Worm (Caenorhabditis elegans) whole organism, young adult: ENCODE results near the gene mcm-2.

Experiments
- B0019.2 ChIP-seq: fragments of 200-800 bp; sonication (Bioruptor generic); conservative IDR thresholded peaks from 2 replicates; pipeline ENCODE4 v1.3.6; 2022; ENCODE audit warnings: missing genetic modification reagents, missing genetic modification characterization, missing compliant biosample characterization
- F33H1.4 ChIP-seq: fragments of 200-800 bp; sonication (Bioruptor generic); IDR thresholded peaks from 2 replicates; pipeline ENCODE4 v1.3.6; 2022; ENCODE audit warnings: missing genetic modification reagents, missing genetic modification characterization, missing compliant biosample characterization
- F37B4.10 ChIP-seq: fragments of 200-800 bp; sonication (Bioruptor generic); IDR thresholded peaks from 2 replicates; pipeline ENCODE4 v1.3.6; 2022; ENCODE audit warnings: missing genetic modification characterization, missing compliant biosample characterization
- F49E8.2 ChIP-seq: sonication (generic microtip); optimal IDR thresholded peaks from 3 replicates; lab custom pipeline; 2017; ENCODE audit warnings: missing genetic modification characterization, mild to moderate bottlenecking, missing compliant biosample characterization, antibody characterized with exemption, moderate library complexity; ENCODE audit not compliant: insufficient read depth
- F55B11.4 ChIP-seq: sonication (generic microtip); optimal IDR thresholded peaks from 2 replicates; lab custom pipeline; 2016; ENCODE audit warnings: missing compliant biosample characterization, missing genetic modification characterization, borderline replicate concordance; ENCODE audit not compliant: insufficient read depth
- F57C9.4 ChIP-seq: sonication (generic microtip); optimal IDR thresholded peaks from 2 replicates; lab custom pipeline; 2017; ENCODE audit warnings: mild to moderate bottlenecking, missing genetic modification characterization, missing compliant biosample characterization
- Y53F4B.3 ChIP-seq: fragments of 200-800 bp; sonication (Bioruptor generic); IDR thresholded peaks from 2 replicates; pipeline ENCODE4 v1.3.6; 2022; ENCODE audit warnings: missing genetic modification reagents, missing genetic modification characterization, missing compliant biosample characterization
- Y56A3A.18 ChIP-seq: fragments of 200-800 bp; sonication (Bioruptor generic); IDR thresholded peaks from 2 replicates; pipeline ENCODE4 v1.3.6; 2022; ENCODE audit warnings: missing genetic modification reagents, missing genetic modification characterization, missing compliant biosample characterization
- Y67H2A.10 ChIP-seq: fragments of 200-800 bp; sonication (Bioruptor generic); conservative IDR thresholded peaks from 2 replicates; pipeline ENCODE4 v1.3.6; 2022; ENCODE audit warnings: missing genetic modification reagents, missing genetic modification characterization, missing compliant biosample characterization
- ama-1 ChIP-seq, 3 experiments: fragments of 150-350 bp in 1 of 3; sonication (generic microtip) in 2 of 3; optimal IDR thresholded peaks; 2 replicates each; lab custom pipeline; 2014 to 2018; ENCODE audit warnings: missing biosample characterization in 2 of 3, missing genetic modification characterization in 2 of 3, missing genetic modification reagents in 2 of 3
- atf-7 ChIP-seq: sonication (generic microtip); optimal IDR thresholded peaks from 2 replicates; lab custom pipeline; 2017; ENCODE audit warnings: mild to moderate bottlenecking, missing genetic modification characterization, missing compliant biosample characterization
- athp-1 ChIP-seq: sonication (generic microtip); optimal IDR thresholded peaks from 2 replicates; lab custom pipeline; 2017; ENCODE audit warnings: mild to moderate bottlenecking, missing genetic modification characterization, missing compliant biosample characterization
- attf-5 ChIP-seq: fragments of 200-800 bp; sonication (Bioruptor generic); optimal IDR thresholded peaks from 2 replicates; lab custom pipeline; 2018; ENCODE audit warnings: mild to moderate bottlenecking, missing genetic modification characterization, missing compliant biosample characterization
- attf-6 ChIP-seq: fragments of 200-800 bp; sonication (Bioruptor generic); IDR thresholded peaks from 2 replicates; pipeline ENCODE4 v1.3.6; 2022; ENCODE audit warnings: missing genetic modification reagents, missing genetic modification characterization, missing compliant biosample characterization
- bed-2 ChIP-seq: fragments of 200-800 bp; sonication (Bioruptor generic); IDR thresholded peaks from 2 replicates; pipeline ENCODE4 v1.3.6; 2022; ENCODE audit warnings: missing genetic modification reagents, missing genetic modification characterization, missing compliant biosample characterization
- ceh-58 ChIP-seq: fragments of 200-800 bp; sonication (Bioruptor generic); IDR thresholded peaks from 2 replicates; pipeline ENCODE4 v1.3.6; 2022; ENCODE audit warnings: missing genetic modification characterization, missing compliant biosample characterization
- ceh-79 ChIP-seq: sonication (generic microtip); optimal IDR thresholded peaks from 2 replicates; lab custom pipeline; 2017; ENCODE audit warnings: mild to moderate bottlenecking, missing genetic modification characterization, missing compliant biosample characterization
- ceh-91 ChIP-seq: fragments of 200-800 bp; sonication (Bioruptor generic); IDR thresholded peaks from 2 replicates; pipeline ENCODE4 v1.3.6; 2022; ENCODE audit warnings: missing genetic modification reagents, missing genetic modification characterization, missing compliant biosample characterization
- die-1 ChIP-seq: sonication (generic microtip); optimal IDR thresholded peaks from 2 replicates; lab custom pipeline; 2016; ENCODE audit warnings: missing genotype, mild to moderate bottlenecking, missing genetic modification characterization, missing compliant biosample characterization
- dpff-1 ChIP-seq: sonication (generic microtip); optimal IDR thresholded peaks from 2 replicates; lab custom pipeline; 2017; ENCODE audit warnings: mild to moderate bottlenecking, missing genetic modification characterization, missing compliant biosample characterization
- egrh-3 ChIP-seq: fragments of 200-800 bp; sonication (Bioruptor generic); IDR thresholded peaks from 2 replicates; pipeline ENCODE4 v1.3.6; 2022; ENCODE audit warnings: missing genetic modification reagents, missing genetic modification characterization, missing compliant biosample characterization
- ekl-4 ChIP-seq: fragments of 200-800 bp; sonication (Bioruptor generic); IDR thresholded peaks from 2 replicates; pipeline ENCODE4 v1.3.6; 2022; ENCODE audit warnings: missing genetic modification reagents, missing genetic modification characterization, missing compliant biosample characterization
- hlh-26 ChIP-seq: fragments of 200-800 bp; sonication (Bioruptor generic); conservative IDR thresholded peaks from 2 replicates; pipeline ENCODE4 v1.3.6; 2022; ENCODE audit warnings: missing genetic modification reagents, missing genetic modification characterization, missing compliant biosample characterization
- let-607 ChIP-seq, 2 experiments: fragments of 200-800 bp in 1 of 2; sonication (Bioruptor generic) in 1 of 2; sonication (generic microtip) in 1 of 2; optimal IDR thresholded peaks; 2 replicates each; lab custom pipeline; 2016 to 2018; ENCODE audit warnings: mild to moderate bottlenecking in 2 of 2, missing compliant biosample characterization in 2 of 2, missing genetic modification characterization in 2 of 2, moderate library complexity in 2 of 2, missing genotype in 1 of 2
- lsl-1 ChIP-seq: fragments of 200-800 bp; sonication (Bioruptor generic); optimal IDR thresholded peaks from 2 replicates; lab custom pipeline; 2018; ENCODE audit warnings: mild to moderate bottlenecking, missing genetic modification characterization, moderate library complexity, missing compliant biosample characterization
- lsy-27 ChIP-seq: sonication (generic microtip); optimal IDR thresholded peaks from 2 replicates; lab custom pipeline; 2017; ENCODE audit warnings: missing genetic modification characterization, mild to moderate bottlenecking, missing compliant biosample characterization, antibody characterized with exemption, missing genotype, borderline replicate concordance; ENCODE audit not compliant: insufficient read depth
- madf-3 ChIP-seq: fragments of 200-800 bp; sonication (Bioruptor generic); IDR thresholded peaks from 2 replicates; pipeline ENCODE4 v1.3.6; 2022; ENCODE audit warnings: missing genetic modification reagents, missing genetic modification characterization, missing compliant biosample characterization
- madf-6 ChIP-seq: fragments of 200-800 bp; sonication (Bioruptor generic); IDR thresholded peaks from 2 replicates; pipeline ENCODE4 v1.3.6; 2022; ENCODE audit warnings: missing genetic modification reagents, missing genetic modification characterization, missing compliant biosample characterization
- nfyb-1 ChIP-seq: fragments of 200-800 bp; sonication (Bioruptor generic); IDR thresholded peaks from 2 replicates; pipeline ENCODE4 v1.3.6; 2022; ENCODE audit warnings: missing genetic modification reagents, missing genetic modification characterization, missing compliant biosample characterization
- nhr-80 ChIP-seq: sonication (generic microtip); optimal IDR thresholded peaks from 2 replicates; lab custom pipeline; 2016; ENCODE audit warnings: missing genetic modification characterization, missing compliant biosample characterization
- pha-4 ChIP-seq: fragments of 150-350 bp; sonication (generic microtip); optimal IDR thresholded peaks from 2 replicates; lab custom pipeline; 2014; ENCODE audit warnings: missing biosample characterization, missing genetic modification reagents, missing genetic modification characterization
- rec-8 ChIP-seq, 2 experiments: sonication (generic microtip); optimal IDR thresholded peaks; 2 replicates each; lab custom pipeline; 2016; ENCODE audit warnings: mild to moderate bottlenecking in 2 of 2, missing genetic modification characterization in 2 of 2, missing genetic modification reagents in 2 of 2, missing genotype in 2 of 2, missing biosample characterization in 1 of 2, missing compliant biosample characterization in 1 of 2, moderate library complexity in 1 of 2
- tlf-1 ChIP-seq: fragments of 200-800 bp; sonication (Bioruptor generic); optimal IDR thresholded peaks from 2 replicates; lab custom pipeline; 2018; ENCODE audit warnings: mild to moderate bottlenecking, missing genetic modification characterization, missing compliant biosample characterization
- unc-62 ChIP-seq: fragments of 150-350 bp; optimal IDR thresholded peaks from 2 replicates; lab custom pipeline; 2014; ENCODE audit warnings: missing biosample characterization, missing genetic modification reagents, missing genetic modification characterization
- zfh-2 ChIP-seq: fragments of 200-800 bp; sonication (Bioruptor generic); conservative IDR thresholded peaks from 2 replicates; pipeline ENCODE4 v1.3.6; 2022; ENCODE audit warnings: missing genetic modification reagents, missing genetic modification characterization, missing compliant biosample characterization
- zim-3 ChIP-seq: sonication (generic microtip); optimal IDR thresholded peaks from 2 replicates; lab custom pipeline; 2017; ENCODE audit warnings: mild to moderate bottlenecking, missing genetic modification characterization, moderate library complexity, missing compliant biosample characterization

The mcm-2 gene

DNA sequence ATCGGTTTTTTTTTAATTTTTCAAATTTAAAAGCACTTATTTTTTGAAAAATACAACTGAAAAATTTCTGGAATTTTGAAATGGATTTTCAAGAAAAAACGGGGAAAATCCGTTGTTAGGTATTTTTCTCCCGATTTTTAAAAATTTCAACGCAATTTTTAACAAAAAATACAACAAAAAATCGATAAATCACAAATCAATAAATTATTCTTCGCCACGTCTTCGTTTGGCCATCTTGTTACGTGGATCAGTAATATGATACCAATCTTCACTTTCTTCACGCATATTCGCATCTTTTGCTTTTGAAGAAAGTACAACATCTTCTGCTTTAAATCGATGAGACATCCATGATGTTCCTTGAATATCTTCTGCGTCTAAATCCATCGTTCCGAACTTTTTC lies 22.3 kb upstream of the mcm-2 start:
- TF ChIP-seq F55B11.4 (tag; lab: Kevin White, UChicago) (no peak), ekl-4 (GFP tag; lab: Robert Waterston, UW) (no peak), rec-8 (tag; optimal IDR thresholded peaks at IDR 0.05; lab: Kevin White, UChicago) (no peak), F49E8.2 (tag; lab: Kevin White, UChicago) (no peak), ceh-58 (GFP tag; lab: Robert Waterston, UW) (no peak), ceh-91 (no peak), Y67H2A.10 (GFP tag; lab: Robert Waterston, UW) (no peak), F37B4.10 (GFP tag; lab: Robert Waterston, UW) (no peak), egrh-3 (GFP tag; lab: Robert Waterston, UW) (no peak), Y56A3A.18 (GFP tag; lab: Robert Waterston, UW) (no peak), attf-5 (GFP tag; lab: Kevin White, UChicago) (no peak), lsy-27 (no peak), tlf-1 (GFP tag; lab: Kevin White, UChicago) (no peak), F33H1.4 (GFP tag; lab: Robert Waterston, UW) (no peak), B0019.2 (GFP tag; lab: Robert Waterston, UW) (no peak)

DNA sequence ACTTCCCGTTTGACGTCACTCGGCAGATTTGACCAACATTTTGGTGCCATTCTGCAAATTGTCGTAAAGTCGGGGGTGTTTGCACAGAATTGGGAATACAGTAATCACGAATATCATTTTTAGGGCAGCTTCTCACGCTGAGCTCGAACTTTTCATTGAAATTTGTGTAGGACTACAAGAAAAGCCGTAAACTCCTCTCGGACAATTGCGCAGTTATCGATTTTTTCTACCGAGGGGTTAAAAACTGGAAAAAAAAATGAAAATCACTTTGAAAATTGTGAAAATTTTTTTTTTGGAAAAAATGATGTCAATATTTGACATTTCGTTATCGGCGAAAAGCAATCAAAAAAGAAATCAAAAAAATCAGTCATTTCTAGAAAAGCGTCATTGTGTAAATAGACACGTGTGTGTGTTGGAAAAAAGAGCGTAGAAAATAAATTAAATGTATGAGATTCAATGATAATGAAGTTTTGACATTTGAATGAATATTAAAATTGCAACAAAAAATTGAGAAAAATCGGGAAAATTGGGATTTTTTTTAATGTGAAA lies 21.3 kb upstream of the mcm-2 start, which contains the start of gene Y17G7B.8:
Gene Y17G7B.8, minus strand, starts transcription at position 51 of the 549 bp plus-strand sequence.
- TF ChIP-seq pha-4, result peak; percentile 66
- no peak for TF ChIP-seq atf-7 (tag; lab: Kevin White, UChicago)
- no peak for TF ChIP-seq attf-6 (GFP tag; lab: Robert Waterston, UW)
- no peak for TF ChIP-seq Y56A3A.18 (GFP tag; lab: Robert Waterston, UW)
- TF ChIP-seq madf-6, result peak; percentile 18; the same call in 1 of the 2 replicates
- TF ChIP-seq hlh-26 (GFP tag; lab: Robert Waterston, UW), result no peak
- TF ChIP-seq Y53F4B.3 (GFP tag; lab: Robert Waterston, UW), result no peak
- TF ChIP-seq athp-1 (tag; lab: Kevin White, UChicago), result no peak
- no peak for TF ChIP-seq nfyb-1 (GFP tag; lab: Robert Waterston, UW)
- TF ChIP-seq zim-3 (tag; lab: Kevin White, UChicago), result no peak
- peak; percentile 15 for TF ChIP-seq lsl-1
- peak; percentile 68 for TF ChIP-seq nhr-80 (tag; lab: Kevin White, UChicago)
- peak; percentile 56 for TF ChIP-seq unc-62 (GFP tag; lab: Kevin White, UChicago)
- no peak for TF ChIP-seq F57C9.4 (tag; lab: Kevin White, UChicago)
- TF ChIP-seq let-607 (tag; optimal IDR thresholded peaks at IDR 0.05; lab: Kevin White, UChicago), result peak; percentile 73 to 80
- no peak for TF ChIP-seq bed-2
- TF ChIP-seq ama-1 (optimal IDR thresholded peaks at IDR 0.05; lab: Kevin White, UChicago), result no peak
- TF ChIP-seq ama-1 (GFP tag; optimal IDR thresholded peaks at IDR 0.05; lab: Kevin White, UChicago), result no peak

- TF ChIP-seq die-1 (tag; lab: Kevin White, UChicago) (no peak), madf-3 (no peak), rec-8 (tag; optimal IDR thresholded peaks at IDR 0.05; lab: Kevin White, UChicago) (no peak), dpff-1 (tag; lab: Kevin White, UChicago) (no peak), ceh-79 (no peak), lsy-27 (no peak), zfh-2 (GFP tag; lab: Robert Waterston, UW) (no peak), ama-1 (optimal IDR thresholded peaks at IDR 0.05; lab: Kevin White, UChicago) (no peak), ama-1 (GFP tag; optimal IDR thresholded peaks at IDR 0.05; lab: Kevin White, UChicago) (no peak)
Measured at ce11 chrII:12023315-12023878, 17.0 kb upstream of the mcm-2 start, which contains the start of gene Y17G7B.12. TSS of gene Y17G7B.12 (plus strand) at chrII:12023861.
